Fruit fly (Drosophila melanogaster): Measurements from ENCODE around the gene CG16825.

Gene CG16825

dm6 chr2L:13290276-13291065, 14.1 kb upstream of the CG16825 start (continued):
- no peak for TF ChIP-seq CG7963 (GFP tag; IDR thresholded peaks at IDR 0.05; ENCODE audit: partially characterized antibody)
- TF ChIP-seq CG3407 (GFP tag; optimal IDR thresholded peaks at IDR 0.05), result peak; percentile 89
- TF ChIP-seq zen2 (GFP tag; IDR thresholded peaks at IDR 0.05; ENCODE audit: partially characterized antibody), result peak; percentile 18; the same call in 1 of the 3 replicates
- peak; percentile 23 for TF ChIP-seq fd102C (GFP tag; optimal IDR thresholded peaks at IDR 0.05)
- TF ChIP-seq CG2889 (GFP tag; IDR thresholded peaks at IDR 0.05), result no peak
- no peak for TF ChIP-seq jing (GFP tag; optimal IDR thresholded peaks at IDR 0.05)
- TF ChIP-seq twi (tag; optimal IDR thresholded peaks at IDR 0.05), result no peak
- no peak for TF ChIP-seq emc (GFP tag; optimal IDR thresholded peaks at IDR 0.05)
- TF ChIP-seq Fer2 (tag; optimal IDR thresholded peaks at IDR 0.05), result peak; percentile 81
- peak; percentile 4 for TF ChIP-seq Hr3 (GFP tag; optimal IDR thresholded peaks at IDR 0.05)
- peak; percentile 53 for TF ChIP-seq Max (GFP tag; optimal IDR thresholded peaks at IDR 0.05)
- TF ChIP-seq CG10654 (GFP tag; optimal IDR thresholded peaks at IDR 0.05), result peak; percentile 16
- TF ChIP-seq Pdp1 (GFP tag; optimal IDR thresholded peaks at IDR 0.05), result peak in 1 of 2 experiments; percentile 51
- peak; percentile 94 for TF ChIP-seq CG6813 (GFP tag; optimal IDR thresholded peaks at IDR 0.05)
- no peak; the same call in 2 of the 3 replicates for TF ChIP-seq knrl (GFP tag; IDR thresholded peaks at IDR 0.05; ENCODE audit: partially characterized antibody)
- no peak for TF ChIP-seq CG2120 (GFP tag; optimal IDR thresholded peaks at IDR 0.05)
- TF ChIP-seq C15 (GFP tag; IDR thresholded peaks at IDR 0.05), result peak; percentile 39; the same call in 1 of the 3 replicates
- no peak for TF ChIP-seq stwl (tag; optimal IDR thresholded peaks at IDR 0.05)
- TF ChIP-seq CG4404 (GFP tag; IDR thresholded peaks at IDR 0.05), result no peak
- TF ChIP-seq Trl (optimal IDR thresholded peaks at IDR 0.05), result peak; percentile 80 to 93
- no peak for TF ChIP-seq Trl (GFP tag; optimal IDR thresholded peaks at IDR 0.05)
- TF ChIP-seq vfl (GFP tag; optimal IDR thresholded peaks at IDR 0.05), result no peak
- peak; percentile 67; the same call in 1 of the 2 replicates for TF ChIP-seq CG10321 (GFP tag; IDR thresholded peaks at IDR 0.05)
- TF ChIP-seq stc (GFP tag; IDR thresholded peaks at IDR 0.05), result no peak; the same call in 1 of the 2 replicates
- TF ChIP-seq sim (GFP tag; IDR thresholded peaks at IDR 0.05), result peak; percentile 75; the same call in 1 of the 2 replicates
- no peak for TF ChIP-seq CkIIα-i1 (GFP tag; IDR thresholded peaks at IDR 0.05)
- peak; percentile 96 for TF ChIP-seq CG6175 (GFP tag; IDR thresholded peaks at IDR 0.05)
- TF ChIP-seq CG30431 (GFP tag; optimal IDR thresholded peaks at IDR 0.05), result peak; percentile 6
- TF ChIP-seq CG30403 (GFP tag; optimal IDR thresholded peaks at IDR 0.05), result no peak
- 0 out of 2 replicates have a peak, but pooled peaks have one; percentile 31 for TF ChIP-seq E2f2 (GFP tag; IDR thresholded peaks at IDR 0.05)
- TF ChIP-seq ci (GFP tag; IDR thresholded peaks at IDR 0.05), result peak; percentile 88
- peak; percentile 13; the same call in 1 of the 2 replicates for TF ChIP-seq MBD-R2 (GFP tag; IDR thresholded peaks at IDR 0.05)
- TF ChIP-seq Mrtf (GFP tag; IDR thresholded peaks at IDR 0.05), result no peak
- TF ChIP-seq CG30020 (tag; optimal IDR thresholded peaks at IDR 0.05), result no peak
- TF ChIP-seq zfh2 (GFP tag; optimal IDR thresholded peaks at IDR 0.05), result no peak
- no peak for TF ChIP-seq hbn (GFP tag; IDR thresholded peaks at IDR 0.05; ENCODE audit: partially characterized antibody)
- TF ChIP-seq scrt (GFP tag; optimal IDR thresholded peaks at IDR 0.05), result peak; percentile 89
- TF ChIP-seq kni (GFP tag; optimal IDR thresholded peaks at IDR 0.05), result no peak
- TF ChIP-seq Elba2 (GFP tag; optimal IDR thresholded peaks at IDR 0.05), result no peak
- TF ChIP-seq seq (GFP tag; IDR thresholded peaks at IDR 0.05), result peak; percentile 81; the same call in 1 of the 2 replicates
- peak; percentile 52 for TF ChIP-seq slp2 (GFP tag; optimal IDR thresholded peaks at IDR 0.05)
- TF ChIP-seq HLH4C (GFP tag; IDR thresholded peaks at IDR 0.05; ENCODE audit: partially characterized antibody), result peak; percentile 52; the same call in 1 of the 3 replicates
- peak; percentile 50 for TF ChIP-seq Atf3 (GFP tag; optimal IDR thresholded peaks at IDR 0.05)
- peak; percentile 34 for TF ChIP-seq repo (GFP tag; optimal IDR thresholded peaks at IDR 0.05)
- no peak for TF ChIP-seq Dref (GFP tag; IDR thresholded peaks at IDR 0.05)
- no peak for TF ChIP-seq Doc2 (GFP tag; IDR thresholded peaks at IDR 0.05)
- no peak for TF ChIP-seq pnt (GFP tag; optimal IDR thresholded peaks at IDR 0.05)
- TF ChIP-seq CG9876 (GFP tag; optimal IDR thresholded peaks at IDR 0.05), result no peak
- TF ChIP-seq CG15073 (GFP tag; optimal IDR thresholded peaks at IDR 0.05), result no peak
- no peak for TF ChIP-seq Hmx (GFP tag; optimal IDR thresholded peaks at IDR 0.05)
